Fruit fly (Drosophila melanogaster) whole organism, embryonic: ENCODE results near the gene aop.

ENCODE experiments used
- Antp ChIP-seq: fragments of 200-800 bp; sonication (Bioruptor generic); optimal IDR thresholded peaks from 3 replicates; lab custom pipeline; 2016; ENCODE audit warnings: missing biosample characterization, missing genetic modification characterization
- Bdp1 ChIP-seq: fragments of 200-800 bp; sonication (Bioruptor generic); optimal IDR thresholded peaks from 3 replicates; lab custom pipeline; 2016; ENCODE audit warnings: missing biosample characterization, missing genetic modification characterization
- Bteb2 ChIP-seq: fragments of 200-800 bp; sonication (Bioruptor generic); optimal IDR thresholded peaks from 2 replicates; lab custom pipeline; 2016; ENCODE audit warnings: missing biosample characterization, missing genetic modification characterization
- CG10462 ChIP-seq: fragments of 200-800 bp; sonication (Bioruptor generic); optimal IDR thresholded peaks from 2 replicates; lab custom pipeline; 2016; ENCODE audit warnings: missing biosample characterization, missing genetic modification characterization
- CG10654 ChIP-seq: fragments of 200-800 bp; sonication (Bioruptor generic); optimal IDR thresholded peaks from 2 replicates; lab custom pipeline; 2016; ENCODE audit warnings: missing biosample characterization, missing genetic modification characterization
- CG11560 ChIP-seq: fragments of 200-800 bp; sonication (Bioruptor generic); IDR thresholded peaks from 3 replicates; pipeline ENCODE4 v1.3.6; 2022; ENCODE audit warnings: missing biosample characterization, missing genetic modification characterization
- CG12391 ChIP-seq: fragments of 200-800 bp; sonication (Bioruptor generic); optimal IDR thresholded peaks from 3 replicates; lab custom pipeline; 2018; ENCODE audit warnings: missing biosample characterization, mild to moderate bottlenecking, missing genetic modification characterization, moderate library complexity
- CG12659 ChIP-seq: fragments of 200-800 bp; sonication (Bioruptor generic); optimal IDR thresholded peaks from 3 replicates; lab custom pipeline; 2017; ENCODE audit warnings: mild to moderate bottlenecking, missing biosample characterization, missing genetic modification reagents, missing genetic modification characterization
- CG12744 ChIP-seq: fragments of 200-800 bp; sonication (Bioruptor generic); optimal IDR thresholded peaks from 2 replicates; lab custom pipeline; 2016; ENCODE audit warnings: missing biosample characterization, missing genetic modification characterization
- CG14667 ChIP-seq: fragments of 200-800 bp; sonication (Bioruptor generic); IDR thresholded peaks from 2 replicates; pipeline ENCODE4 v1.3.6; 2022; ENCODE audit warnings: missing biosample characterization, missing genetic modification characterization
- CG1832 ChIP-seq: fragments of 200-800 bp; sonication (Bioruptor generic); optimal IDR thresholded peaks from 2 replicates; lab custom pipeline; 2017; ENCODE audit warnings: missing biosample characterization, mild to moderate bottlenecking, missing genetic modification characterization, inconsistent platforms
- CG18599 ChIP-seq: fragments of 200-800 bp; sonication (Bioruptor generic); optimal IDR thresholded peaks from 3 replicates; lab custom pipeline; 2017; ENCODE audit warnings: missing biosample characterization, missing genetic modification characterization, mild to moderate bottlenecking, moderate library complexity, missing genetic modification reagents
- CG18764 ChIP-seq: fragments of 200-800 bp; sonication (Bioruptor generic); optimal IDR thresholded peaks from 3 replicates; lab custom pipeline; 2016; ENCODE audit warnings: missing biosample characterization, missing genetic modification characterization
- CG32767 ChIP-seq: fragments of 200-800 bp; sonication (Bioruptor generic); IDR thresholded peaks from 2 replicates; pipeline ENCODE4 v1.3.6; 2022; ENCODE audit warnings: missing biosample characterization, missing genetic modification characterization
- CG33557 ChIP-seq: fragments of 200-800 bp; sonication (Bioruptor generic); optimal IDR thresholded peaks from 2 replicates; lab custom pipeline; 2019; ENCODE audit warnings: missing biosample characterization, mild to moderate bottlenecking, missing genetic modification characterization, moderate library complexity
- CG34224 ChIP-seq: fragments of 200-800 bp; sonication (Bioruptor generic); IDR thresholded peaks from 3 replicates; pipeline ENCODE4 v1.3.6; 2022; ENCODE audit warnings: missing biosample characterization, missing genetic modification characterization; ENCODE audit not compliant: partially characterized antibody
- CG3847 ChIP-seq: fragments of 200-800 bp; sonication (Bioruptor generic); IDR thresholded peaks from 2 replicates; pipeline ENCODE4 v1.3.6; 2022; ENCODE audit warnings: missing biosample characterization, missing genetic modification characterization
- CG4404 ChIP-seq: fragments of 200-800 bp; sonication (Bioruptor generic); IDR thresholded peaks from 2 replicates; pipeline ENCODE4 v1.3.6; 2022; ENCODE audit warnings: missing biosample characterization, missing genetic modification characterization
- CG6683 ChIP-seq: fragments of 200-800 bp; sonication (Bioruptor generic); optimal IDR thresholded peaks from 2 replicates; lab custom pipeline; 2017; ENCODE audit warnings: missing biosample characterization, mild to moderate bottlenecking, missing genetic modification characterization, missing genetic modification reagents
- CG6791 ChIP-seq: fragments of 200-800 bp; sonication (Bioruptor generic); IDR thresholded peaks from 3 replicates; pipeline ENCODE4 v1.3.6; 2022; ENCODE audit warnings: missing biosample characterization, missing genetic modification characterization; ENCODE audit not compliant: partially characterized antibody
- CG9437 ChIP-seq: fragments of 200-800 bp; sonication (Bioruptor generic); optimal IDR thresholded peaks from 2 replicates; lab custom pipeline; 2018; ENCODE audit warnings: missing biosample characterization, mild to moderate bottlenecking, missing genetic modification characterization
- CoRest ChIP-seq: fragments of 200-800 bp; sonication (Bioruptor generic); optimal IDR thresholded peaks from 3 replicates; lab custom pipeline; 2018; ENCODE audit warnings: missing biosample characterization, mild to moderate bottlenecking, missing genetic modification characterization, moderate library complexity
- D ChIP-seq, 2 experiments: fragments of 200-800 bp in 1 of 2; fragments of >200 bp in 1 of 2; sonication (Bioruptor generic) in 1 of 2; optimal IDR thresholded peaks; 2 replicates in 1 of 2; 3 replicates in 1 of 2; lab custom pipeline; 2017; ENCODE audit warnings: mild to moderate bottlenecking in 1 of 2, missing biosample characterization in 1 of 2, missing genetic modification characterization in 1 of 2, missing genetic modification reagents in 1 of 2
- HmgD ChIP-seq: fragments of 200-800 bp; sonication (Bioruptor generic); optimal IDR thresholded peaks from 3 replicates; lab custom pipeline; 2016; ENCODE audit warnings: missing biosample characterization, missing genetic modification characterization
- Kr ChIP-seq: fragments of 200-800 bp; sonication (Bioruptor generic); optimal IDR thresholded peaks from 2 replicates; lab custom pipeline; 2017; ENCODE audit warnings: missing biosample characterization, mild to moderate bottlenecking, missing genetic modification characterization
- NC2α ChIP-seq: fragments of 200-800 bp; sonication (Bioruptor generic); optimal IDR thresholded peaks from 2 replicates; lab custom pipeline; 2016; ENCODE audit warnings: missing biosample characterization, missing genetic modification characterization
- Stat92E ChIP-seq, 3 experiments: fragments of >200 bp in 2 of 3; fragments of 200-800 bp in 1 of 3; sonication (Bioruptor generic) in 1 of 3; optimal IDR thresholded peaks; 2 replicates each; lab custom pipeline; 2017 to 2019; ENCODE audit warnings: missing biosample characterization in 3 of 3, missing genetic modification characterization in 3 of 3, mild to moderate bottlenecking in 1 of 3, moderate library complexity in 1 of 3
- Xbp1 ChIP-seq: fragments of 200-800 bp; sonication (Bioruptor generic); optimal IDR thresholded peaks from 3 replicates; lab custom pipeline; 2016; ENCODE audit warnings: missing biosample characterization, mild to moderate bottlenecking, missing genetic modification characterization
- ab ChIP-seq: fragments of 200-800 bp; sonication (Bioruptor generic); optimal IDR thresholded peaks from 2 replicates; lab custom pipeline; 2016; ENCODE audit warnings: missing biosample characterization, missing genetic modification characterization
- abd-A ChIP-seq: fragments of 200-800 bp; sonication (Bioruptor generic); optimal IDR thresholded peaks from 3 replicates; lab custom pipeline; 2019; ENCODE audit warnings: missing biosample characterization, mild to moderate bottlenecking, missing genetic modification characterization, moderate library complexity
- ara ChIP-seq: fragments of 200-800 bp; sonication (Bioruptor generic); IDR thresholded peaks from 2 replicates; pipeline ENCODE4 v1.3.6; 2022; ENCODE audit warnings: missing biosample characterization, missing genetic modification characterization
- bbx ChIP-seq: fragments of 200-800 bp; sonication (Bioruptor generic); IDR thresholded peaks from 2 replicates; pipeline ENCODE4 v1.3.6; 2022; ENCODE audit warnings: missing biosample characterization, missing genetic modification characterization; ENCODE audit not compliant: partially characterized antibody
- crc ChIP-seq: fragments of 200-800 bp; sonication (Bioruptor generic); optimal IDR thresholded peaks from 2 replicates; lab custom pipeline; 2016; ENCODE audit warnings: missing biosample characterization, missing genetic modification characterization
- dimm ChIP-seq: fragments of 200-800 bp; sonication (Bioruptor generic); IDR thresholded peaks from 2 replicates; pipeline ENCODE4 v1.3.6; 2022; ENCODE audit warnings: missing biosample characterization, missing genetic modification characterization
- en ChIP-seq: fragments of 200-800 bp; sonication (Bioruptor generic); optimal IDR thresholded peaks from 2 replicates; lab custom pipeline; 2016; ENCODE audit warnings: missing biosample characterization, missing genetic modification characterization
- eve ChIP-seq, 2 experiments: fragments of >200 bp; optimal IDR thresholded peaks; 2 replicates each; lab custom pipeline; 2017; ENCODE audit warnings: missing biosample characterization in 2 of 2, missing genetic modification characterization in 2 of 2
- fd96Cb ChIP-seq: fragments of 200-800 bp; sonication (Bioruptor generic); optimal IDR thresholded peaks from 2 replicates; lab custom pipeline; 2018; ENCODE audit warnings: missing biosample characterization, mild to moderate bottlenecking, missing genetic modification characterization, moderate library complexity
- gsb ChIP-seq: fragments of 200-800 bp; sonication (Bioruptor generic); IDR thresholded peaks from 2 replicates; pipeline ENCODE4 v1.3.6; 2022; ENCODE audit warnings: missing biosample characterization, missing genetic modification characterization
- hth ChIP-seq: fragments of >200 bp; optimal IDR thresholded peaks from 2 replicates; lab custom pipeline; 2017; ENCODE audit warnings: inconsistent platforms
- ind ChIP-seq: fragments of 200-800 bp; sonication (Bioruptor generic); optimal IDR thresholded peaks from 3 replicates; lab custom pipeline; 2016; ENCODE audit warnings: missing biosample characterization, missing genetic modification characterization
- mam ChIP-seq: fragments of 200-800 bp; sonication (Bioruptor generic); optimal IDR thresholded peaks from 3 replicates; lab custom pipeline; 2016; ENCODE audit warnings: missing biosample characterization, missing genetic modification characterization
- onecut ChIP-seq: fragments of 200-800 bp; sonication (Bioruptor generic); IDR thresholded peaks from 2 replicates; pipeline ENCODE4 v1.3.6; 2022; ENCODE audit warnings: missing biosample characterization, missing genetic modification characterization
- pb ChIP-seq: fragments of 200-800 bp; sonication (Bioruptor generic); optimal IDR thresholded peaks from 3 replicates; lab custom pipeline; 2016; ENCODE audit warnings: missing biosample characterization, missing genetic modification characterization
- phol ChIP-seq: fragments of 200-800 bp; sonication (Bioruptor generic); optimal IDR thresholded peaks from 3 replicates; lab custom pipeline; 2018; ENCODE audit warnings: missing biosample characterization, mild to moderate bottlenecking, missing genetic modification characterization, moderate library complexity
- sc ChIP-seq, 3 experiments: fragments of >200 bp in 2 of 3; fragments of 200-800 bp in 1 of 3; sonication (Bioruptor generic) in 1 of 3; optimal IDR thresholded peaks; 2 replicates in 2 of 3; 3 replicates in 1 of 3; lab custom pipeline; 2017; ENCODE audit warnings: mild to moderate bottlenecking in 1 of 3, missing biosample characterization in 1 of 3, missing genetic modification characterization in 1 of 3, missing genetic modification reagents in 1 of 3
- sd ChIP-seq: fragments of 200-800 bp; sonication (Bioruptor generic); optimal IDR thresholded peaks from 3 replicates; lab custom pipeline; 2018; ENCODE audit warnings: missing biosample characterization, mild to moderate bottlenecking, missing genetic modification characterization, moderate library complexity
- sim ChIP-seq: fragments of 200-800 bp; sonication (Bioruptor generic); IDR thresholded peaks from 2 replicates; pipeline ENCODE4 v1.3.6; 2022; ENCODE audit warnings: missing biosample characterization, missing genetic modification characterization
- sima ChIP-seq: fragments of 200-800 bp; sonication (Bioruptor generic); optimal IDR thresholded peaks from 2 replicates; lab custom pipeline; 2016; ENCODE audit warnings: missing biosample characterization, missing genetic modification characterization
- tup ChIP-seq: fragments of 200-800 bp; sonication (Bioruptor generic); optimal IDR thresholded peaks from 2 replicates; lab custom pipeline; 2016; ENCODE audit warnings: missing biosample characterization, mild to moderate bottlenecking, missing genetic modification characterization, moderate library complexity
- zfh2 ChIP-seq: fragments of 200-800 bp; sonication (Bioruptor generic); optimal IDR thresholded peaks from 2 replicates; lab custom pipeline; 2016; ENCODE audit warnings: missing biosample characterization, missing genetic modification characterization

The aop gene

DNA sequence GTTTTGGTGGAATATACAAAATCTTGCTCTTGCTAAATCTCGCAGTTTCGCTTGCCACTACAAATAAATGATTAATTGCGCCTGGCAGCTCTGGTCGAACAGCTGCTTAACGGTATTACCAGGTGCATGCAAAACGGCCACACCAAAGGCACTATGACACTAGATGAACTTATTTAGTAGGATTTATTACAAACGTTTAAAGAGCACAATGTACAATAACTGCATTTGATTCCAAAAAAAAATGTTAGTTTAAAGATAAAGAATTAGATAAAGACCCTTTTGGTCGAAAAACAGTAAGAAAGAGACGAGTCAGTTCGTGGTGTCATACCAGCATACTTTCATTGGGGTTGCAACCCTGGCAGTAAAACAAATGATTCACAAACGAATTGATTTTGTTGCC lies 31.3 kb downstream of the aop start, which contains the start of the genes CG11723 and Tbcd (continued):
- TF ChIP-seq CG12659 (GFP tag; lab: Kevin White, UChicago) (peak; percentile 92), CoRest (tag; lab: Kevin White, UChicago) (peak; percentile 92), CG12744 (GFP tag; lab: Kevin White, UChicago) (peak; percentile 73), CG6791 (GFP tag; lab: Robert Waterston, UW) (peak; percentile 42; the same call in 1 of the 3 replicates), CG6683 (GFP tag; lab: Kevin White, UChicago) (peak; percentile 59), Xbp1 (GFP tag; lab: Kevin White, UChicago) (peak; percentile 86), CG14667 (GFP tag; lab: Robert Waterston, UW) (peak; percentile 93), CG3847 (GFP tag; lab: Robert Waterston, UW) (peak; percentile 93), sd (tag; lab: Kevin White, UChicago) (no peak), CG9437 (GFP tag; lab: Kevin White, UChicago) (peak; percentile 73), fd96Cb (tag; lab: Kevin White, UChicago) (peak; percentile 84), mam (GFP tag; lab: Kevin White, UChicago) (peak; percentile 92), CG32767 (GFP tag; lab: Robert Waterston, UW) (peak; percentile 89), CG10654 (GFP tag; lab: Kevin White, UChicago) (peak; percentile 71), abd-A (tag; lab: Kevin White, UChicago) (no peak), Antp (peak; percentile 86), CG18599 (GFP tag; lab: Kevin White, UChicago) (no peak), CG10462 (GFP tag; lab: Kevin White, UChicago) (peak; percentile 67), ara (GFP tag; lab: Robert Waterston, UW) (peak; percentile 93), Bteb2 (GFP tag; lab: Kevin White, UChicago) (peak; percentile 80), CG1832 (GFP tag; lab: Kevin White, UChicago) (no peak), NC2α (GFP tag; lab: Kevin White, UChicago) (peak; percentile 68), phol (tag; lab: Kevin White, UChicago) (peak; percentile 90), gsb (GFP tag; lab: Robert Waterston, UW) (peak; percentile 75), tup (GFP tag; lab: Kevin White, UChicago) (peak; percentile 62), eve (GFP tag; optimal IDR thresholded peaks at IDR 0.05; lab: Kevin White, UChicago) (no peak), bbx (GFP tag; lab: Robert Waterston, UW) (0 out of 2 replicates have a peak, but pooled peaks have one; percentile 27), CG11560 (peak; percentile 56; the same call in 1 of the 3 replicates), Bdp1 (peak; percentile 84), ab (GFP tag; lab: Kevin White, UChicago) (peak; percentile 60), CG33557 (GFP tag; lab: Kevin White, UChicago) (peak; percentile 71), CG18764 (GFP tag; lab: Kevin White, UChicago) (peak; percentile 95), crc (GFP tag; lab: Kevin White, UChicago) (peak; percentile 75), zfh2 (peak; percentile 90), Kr (GFP tag; lab: Kevin White, UChicago) (no peak), CG12391 (tag; lab: Kevin White, UChicago) (peak; percentile 92), pb (GFP tag; lab: Kevin White, UChicago) (peak; percentile 83), ind (GFP tag; lab: Kevin White, UChicago) (peak; percentile 87), D (optimal IDR thresholded peaks at IDR 0.05; lab: Kevin White, UChicago) (no peak), D (GFP tag; optimal IDR thresholded peaks at IDR 0.05; lab: Kevin White, UChicago) (peak; percentile 75), Stat92E (GFP tag; optimal IDR thresholded peaks at IDR 0.05; lab: Kevin White, UChicago) (peak in 1 of 3 experiments; percentile 56), sc (optimal IDR thresholded peaks at IDR 0.05; lab: Kevin White, UChicago) (no peak), sc (GFP tag; optimal IDR thresholded peaks at IDR 0.05; lab: Kevin White, UChicago) (peak; percentile 61), sima (peak; percentile 35), dimm (GFP tag; lab: Robert Waterston, UW) (peak; percentile 85), CG4404 (peak; percentile 77), HmgD (GFP tag; lab: Kevin White, UChicago) (peak; percentile 82), sim (peak; percentile 88), hth (lab: Kevin White, UChicago) (no peak), CG34224 (GFP tag; lab: Robert Waterston, UW) (peak; percentile 66), onecut (GFP tag; lab: Robert Waterston, UW) (peak; percentile 86), en (GFP tag; lab: Kevin White, UChicago) (peak; percentile 25)
